Worm (Caenorhabditis elegans) whole organism, L2 larva: Measurements from ENCODE around the gene fbxa-15.

Source experiments
- ZK546.5 ChIP-seq: sonication (generic microtip); optimal IDR thresholded peaks from 2 replicates; lab custom pipeline; 2017; ENCODE audit warnings: missing biosample characterization, missing genetic modification characterization
- aly-2 ChIP-seq: fragments of 150-350 bp; optimal IDR thresholded peaks from 2 replicates; lab custom pipeline; 2014; ENCODE audit warnings: missing biosample characterization, missing genetic modification characterization
- ama-1 ChIP-seq: fragments of 150-350 bp; optimal IDR thresholded peaks from 2 replicates; lab custom pipeline; 2018; ENCODE audit warnings: inconsistent platforms
- ceh-16 ChIP-seq: fragments of 150-350 bp; optimal IDR thresholded peaks from 2 replicates; lab custom pipeline; 2014; ENCODE audit warnings: missing biosample characterization, missing genetic modification characterization
- ceh-82 ChIP-seq: fragments of 150-350 bp; optimal IDR thresholded peaks from 2 replicates; lab custom pipeline; 2014; ENCODE audit warnings: missing biosample characterization, missing genetic modification characterization
- elt-3 ChIP-seq: sonication (generic microtip); optimal IDR thresholded peaks from 2 replicates; lab custom pipeline; 2017; ENCODE audit warnings: missing biosample characterization, missing genetic modification characterization
- lsy-2 ChIP-seq, 2 experiments: fragments of 150-350 bp in 1 of 2; sonication (generic microtip) in 1 of 2; optimal IDR thresholded peaks; 2 replicates each; lab custom pipeline; 2014 to 2017; ENCODE audit warnings: missing biosample characterization in 2 of 2, missing genetic modification characterization in 2 of 2
- nhr-12 ChIP-seq: fragments of 150-350 bp; optimal IDR thresholded peaks from 2 replicates; lab custom pipeline; 2014; ENCODE audit warnings: missing biosample characterization, missing genetic modification characterization
- sem-4 ChIP-seq: fragments of 150-350 bp; optimal IDR thresholded peaks from 2 replicates; lab custom pipeline; 2014; ENCODE audit warnings: missing biosample characterization, missing genetic modification reagents, missing genetic modification characterization
- snpc-4 ChIP-seq: fragments of 150-350 bp; optimal IDR thresholded peaks from 2 replicates; lab custom pipeline; 2014; ENCODE audit warnings: missing biosample characterization, missing genetic modification characterization
- unc-62 ChIP-seq: fragments of 150-350 bp; optimal IDR thresholded peaks from 2 replicates; lab custom pipeline; 2014; ENCODE audit warnings: missing biosample characterization, missing genetic modification reagents, missing genetic modification characterization

- TF ChIP-seq elt-3 (tag; lab: Kevin White, UChicago) (no peak), lsy-2 (tag; optimal IDR thresholded peaks at IDR 0.05; lab: Kevin White, UChicago) (no peak), ceh-82 (tag; lab: Kevin White, UChicago) (no peak), ceh-16 (tag; lab: Kevin White, UChicago) (no peak), unc-62 (GFP tag; lab: Kevin White, UChicago) (no peak), aly-2 (no peak), ama-1 (lab: Kevin White, UChicago) (no peak), snpc-4 (tag; lab: Kevin White, UChicago) (no peak), sem-4 (tag; lab: Kevin White, UChicago) (no peak), ZK546.5 (tag; lab: Kevin White, UChicago) (no peak), nhr-12 (tag; lab: Kevin White, UChicago) (no peak)
These were observed 18.0 kb downstream of the fbxa-15 start, which contains the start of gene fbxa-75 for ce11 chrIII:1303414-1303813.
